Fruit fly (Drosophila melanogaster) whole organism: ENCODE results near the gene CG14990.

Source experiments
- CG8478 ChIP-seq: fragments of >200 bp; optimal IDR thresholded peaks from 2 replicates; lab custom pipeline; 2018; ENCODE audit warnings: inconsistent platforms
- Dll ChIP-seq: fragments of >200 bp; optimal IDR thresholded peaks from 2 replicates; lab custom pipeline; 2017
- EcR ChIP-seq, 2 experiments: fragments of >200 bp; optimal IDR thresholded peaks; 2 replicates each; lab custom pipeline; 2017; ENCODE audit warnings: missing biosample characterization in 2 of 2, missing genetic modification characterization in 2 of 2, missing genetic modification reagents in 2 of 2
- pan ChIP-seq: fragments of >200 bp; optimal IDR thresholded peaks from 2 replicates; lab custom pipeline; 2017
- psq ChIP-seq: fragments of >200 bp; optimal IDR thresholded peaks from 2 replicates; lab custom pipeline; 2017
- usp ChIP-seq: fragments of >200 bp; optimal IDR thresholded peaks from 2 replicates; lab custom pipeline; 2017; ENCODE audit warnings: missing biosample characterization, missing genetic modification characterization, mixed read lengths

CG14990 gene

dm6 chr3L:4116490-4117367, 23.7 kb downstream of the CG14990 start:
- TF ChIP-seq pan (lab: Kevin White, UChicago) (no peak), usp (no peak), Dll (lab: Kevin White, UChicago) (no peak), psq (no peak), EcR (GFP tag; optimal IDR thresholded peaks at IDR 0.05; lab: Kevin White, UChicago) (no peak), CG8478 (lab: Kevin White, UChicago) (no peak)

- TF ChIP-seq usp (no peak), pan (lab: Kevin White, UChicago) (no peak), psq (no peak), EcR (GFP tag; optimal IDR thresholded peaks at IDR 0.05; lab: Kevin White, UChicago) (no peak), Dll (lab: Kevin White, UChicago) (no peak), CG8478 (lab: Kevin White, UChicago) (no peak)
Observed at dm6 chr3L:4117493-4117892, 24.5 kb downstream of the CG14990 start.

DNA sequence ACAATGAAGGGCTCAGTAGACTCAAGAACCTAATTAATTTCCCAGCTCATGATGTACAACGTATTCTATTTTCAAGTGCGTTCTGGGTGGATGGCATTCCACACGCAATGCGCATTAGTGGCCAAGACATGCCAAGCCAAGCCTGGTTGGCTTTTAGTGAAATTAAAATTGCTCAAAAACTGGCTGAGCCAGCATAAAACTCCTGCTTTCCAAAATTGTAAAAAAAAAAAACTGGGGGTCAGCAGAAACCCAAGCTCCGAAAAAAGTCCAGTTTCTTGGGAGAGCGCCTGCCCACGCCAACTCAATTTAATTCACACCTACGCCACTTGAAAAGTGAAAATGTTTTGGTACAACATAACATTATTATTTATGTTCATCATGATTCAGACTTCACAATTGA, 25.3 kb downstream of the CG14990 start:
- TF ChIP-seq pan (lab: Kevin White, UChicago) (no peak), Dll (lab: Kevin White, UChicago) (no peak), usp (no peak), CG8478 (lab: Kevin White, UChicago) (no peak), psq (no peak), EcR (GFP tag; optimal IDR thresholded peaks at IDR 0.05; lab: Kevin White, UChicago) (no peak)

dm6 chr3L:4119636-4120357, 26.8 kb downstream of the CG14990 start:
- TF ChIP-seq pan (lab: Kevin White, UChicago) (no peak), usp (no peak), EcR (GFP tag; optimal IDR thresholded peaks at IDR 0.05; lab: Kevin White, UChicago) (no peak), CG8478 (lab: Kevin White, UChicago) (no peak), Dll (lab: Kevin White, UChicago) (no peak), psq (no peak)

DNA sequence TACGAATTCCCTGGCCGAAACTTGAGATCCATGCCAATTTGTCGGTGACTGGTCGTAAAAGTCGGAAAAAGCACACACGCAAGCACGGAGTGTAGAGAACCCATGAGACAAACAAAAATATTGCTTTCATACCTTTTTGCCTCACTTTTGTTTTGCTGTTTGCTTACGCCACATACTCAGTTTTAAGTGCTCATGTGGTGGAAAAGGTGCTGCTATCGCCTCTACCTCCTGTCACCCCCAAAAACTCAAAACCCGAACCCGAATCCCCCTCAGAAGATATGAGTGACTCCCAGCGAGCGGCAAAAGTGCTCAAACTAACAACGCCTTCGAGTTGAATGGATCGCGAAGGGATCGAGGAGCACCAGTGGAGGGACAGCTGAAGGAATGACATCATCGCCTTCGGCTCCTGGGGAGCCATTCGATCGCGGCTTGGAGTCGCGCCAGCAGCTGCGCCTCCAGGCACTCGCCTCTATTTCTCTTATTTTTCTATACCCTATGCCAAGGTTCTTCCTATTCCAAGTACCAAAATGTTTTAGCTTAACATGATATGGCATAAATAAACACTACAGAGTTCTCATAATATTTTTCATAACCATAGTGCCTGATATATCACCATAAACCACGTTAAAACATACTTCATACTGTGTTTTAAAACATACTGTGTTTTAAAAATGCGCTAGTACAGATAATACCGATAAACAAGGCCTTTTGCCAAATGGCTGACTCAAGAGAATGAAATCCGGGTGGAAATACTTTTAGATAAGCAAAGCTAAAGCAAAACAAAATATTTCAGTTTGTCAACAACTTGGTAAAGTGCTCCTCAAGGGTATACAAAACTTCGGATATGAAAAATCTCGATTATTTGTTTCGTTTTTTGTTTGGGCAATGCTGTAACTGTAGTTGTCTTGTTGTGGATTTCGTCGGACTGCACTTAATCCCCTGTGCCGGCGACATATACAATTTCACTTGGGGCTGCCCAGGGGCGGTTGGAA, 27.6 kb downstream of the CG14990 start:
- no peak for TF ChIP-seq CG8478 (lab: Kevin White, UChicago)
- no peak for TF ChIP-seq EcR (GFP tag; optimal IDR thresholded peaks at IDR 0.05; lab: Kevin White, UChicago)
- no peak for TF ChIP-seq Dll (lab: Kevin White, UChicago)
- TF ChIP-seq usp = no peak
- TF ChIP-seq psq = no peak
- TF ChIP-seq pan (lab: Kevin White, UChicago) = no peak

- no peak for TF ChIP-seq psq
- no peak for TF ChIP-seq pan (lab: Kevin White, UChicago)
- TF ChIP-seq CG8478 (lab: Kevin White, UChicago) = no peak
- TF ChIP-seq usp = no peak
- TF ChIP-seq Dll (lab: Kevin White, UChicago) = no peak
- TF ChIP-seq EcR (GFP tag; optimal IDR thresholded peaks at IDR 0.05; lab: Kevin White, UChicago) = no peak
Observed at dm6 chr3L:4121589-4121988, 28.6 kb downstream of the CG14990 start.

DNA sequence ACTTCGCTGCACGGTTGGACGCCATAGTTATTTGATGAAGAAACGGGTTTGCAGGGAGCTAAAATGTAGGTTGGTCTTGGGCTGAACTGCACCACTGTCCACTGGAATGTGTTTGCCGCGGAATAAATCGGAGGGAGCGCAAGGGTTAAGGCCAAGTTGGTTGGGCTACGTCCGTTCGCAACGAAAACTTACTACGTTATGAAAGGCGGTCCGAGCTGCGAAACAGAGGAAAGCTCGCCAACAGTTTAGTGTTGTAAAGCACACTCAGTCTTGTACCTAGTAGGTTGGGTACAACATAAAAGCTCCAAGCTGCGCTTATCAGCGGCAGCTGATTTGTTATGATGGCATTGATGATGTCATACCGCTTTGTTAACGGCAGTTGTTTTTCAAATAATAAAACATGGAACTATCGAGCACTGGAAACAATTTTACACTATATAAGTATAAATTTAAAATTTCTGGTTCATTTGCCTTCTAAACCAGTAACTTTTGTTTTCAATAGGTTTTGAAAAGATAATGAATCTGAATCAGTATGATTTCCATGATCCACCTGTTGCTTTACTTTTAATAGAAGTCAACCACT, 29.3 kb downstream of the CG14990 start, which contains the start of gene Chd64:
Gene Chd64, minus strand, starts transcription at position 204 of the 583 bp plus-strand sequence.
- TF ChIP-seq EcR (GFP tag; optimal IDR thresholded peaks at IDR 0.05; lab: Kevin White, UChicago) (no peak), CG8478 (lab: Kevin White, UChicago) (no peak), usp (no peak), pan (lab: Kevin White, UChicago) (no peak), psq (no peak)

- no peak for TF ChIP-seq EcR (GFP tag; optimal IDR thresholded peaks at IDR 0.05; lab: Kevin White, UChicago)
- TF ChIP-seq pan (lab: Kevin White, UChicago) = no peak
- TF ChIP-seq CG8478 (lab: Kevin White, UChicago) = no peak
- no peak for TF ChIP-seq Dll (lab: Kevin White, UChicago)
- no peak for TF ChIP-seq usp
- no peak for TF ChIP-seq psq
Observed at dm6 chr3L:4125709-4126108, 32.7 kb downstream of the CG14990 start.

- TF ChIP-seq CG8478 (lab: Kevin White, UChicago) = no peak
- TF ChIP-seq psq = no peak
- no peak for TF ChIP-seq usp
- no peak for TF ChIP-seq pan (lab: Kevin White, UChicago)
- no peak for TF ChIP-seq EcR (GFP tag; optimal IDR thresholded peaks at IDR 0.05; lab: Kevin White, UChicago)
- TF ChIP-seq Dll (lab: Kevin White, UChicago) = no peak
Observed at dm6 chr3L:4128579-4128978, 35.6 kb downstream of the CG14990 start.

- TF ChIP-seq usp (no peak), CG8478 (lab: Kevin White, UChicago) (no peak), EcR (GFP tag; optimal IDR thresholded peaks at IDR 0.05; lab: Kevin White, UChicago) (no peak), psq (no peak), pan (lab: Kevin White, UChicago) (no peak), Dll (lab: Kevin White, UChicago) (no peak)
Observed at dm6 chr3L:4130743-4131142, 37.7 kb downstream of the CG14990 start.
